Worm (Caenorhabditis elegans) whole organism, L2 larva: Measurements from ENCODE around the gene mob-4.

Experiments
- lsy-2 ChIP-seq, 2 experiments: fragments of 150-350 bp in 1 of 2; sonication (generic microtip) in 1 of 2; optimal IDR thresholded peaks; 2 replicates each; lab custom pipeline; 2014 to 2017; ENCODE audit warnings: missing biosample characterization in 2 of 2, missing genetic modification characterization in 2 of 2
- nhr-237 ChIP-seq: fragments of 150-350 bp; optimal IDR thresholded peaks from 2 replicates; lab custom pipeline; 2014; ENCODE audit warnings: missing biosample characterization, missing genetic modification characterization

- no peak for TF ChIP-seq lsy-2 (tag; optimal IDR thresholded peaks at IDR 0.05; lab: Kevin White, UChicago)
- no peak for TF ChIP-seq nhr-237 (tag; lab: Kevin White, UChicago)
Observed at ce11 chrIII:8220081-8220480, 4.8 kb upstream of the mob-4 start.
